Fruit fly (Drosophila melanogaster) whole organism, embryonic: Measurements from ENCODE around the gene CG6414.
A peak's percentile ranks its signal among the peaks of the same experiment; 100 is the strongest.

Experiments
- Blimp-1 ChIP-seq: fragments of 200-800 bp; sonication (Bioruptor generic); optimal IDR thresholded peaks from 3 replicates; lab custom pipeline; 2018; ENCODE audit warnings: missing biosample characterization, missing genetic modification characterization, mild to moderate bottlenecking, moderate library complexity, missing genetic modification reagents
- CG10267 ChIP-seq: fragments of 200-800 bp; sonication (Bioruptor generic); optimal IDR thresholded peaks from 2 replicates; lab custom pipeline; 2018; ENCODE audit warnings: missing biosample characterization, mild to moderate bottlenecking, missing genetic modification characterization, moderate library complexity
- CG10274 ChIP-seq: fragments of 200-800 bp; sonication (Bioruptor generic); optimal IDR thresholded peaks from 3 replicates; lab custom pipeline; 2017; ENCODE audit warnings: missing biosample characterization, mild to moderate bottlenecking, missing genetic modification characterization
- CG10431 ChIP-seq: fragments of 200-800 bp; sonication (Bioruptor generic); optimal IDR thresholded peaks from 3 replicates; lab custom pipeline; 2018; ENCODE audit warnings: missing biosample characterization, mild to moderate bottlenecking, missing genetic modification characterization
- CG10959 ChIP-seq: fragments of 200-800 bp; sonication (Bioruptor generic); IDR thresholded peaks from 2 replicates; pipeline ENCODE4 v1.3.6; 2022; ENCODE audit warnings: missing biosample characterization, missing genetic modification characterization
- CG11093 ChIP-seq: fragments of 200-800 bp; sonication (Bioruptor generic); IDR thresholded peaks from 3 replicates; pipeline ENCODE4 v1.3.6; 2022; ENCODE audit warnings: missing biosample characterization, missing genetic modification characterization
- CG12155 ChIP-seq: fragments of 200-800 bp; sonication (Bioruptor generic); optimal IDR thresholded peaks from 3 replicates; lab custom pipeline; 2016; ENCODE audit warnings: missing biosample characterization, missing genetic modification characterization
- CG12659 ChIP-seq: fragments of 200-800 bp; sonication (Bioruptor generic); optimal IDR thresholded peaks from 3 replicates; lab custom pipeline; 2017; ENCODE audit warnings: mild to moderate bottlenecking, missing biosample characterization, missing genetic modification reagents, missing genetic modification characterization
- CG13894 ChIP-seq: fragments of 200-800 bp; sonication (Bioruptor generic); optimal IDR thresholded peaks from 3 replicates; lab custom pipeline; 2018; ENCODE audit warnings: missing biosample characterization, mild to moderate bottlenecking, missing genetic modification characterization, moderate library complexity
- CG1603 ChIP-seq: fragments of 200-800 bp; sonication (Bioruptor generic); optimal IDR thresholded peaks from 2 replicates; lab custom pipeline; 2019; ENCODE audit warnings: missing biosample characterization, mild to moderate bottlenecking, missing genetic modification characterization, moderate library complexity
- CG16779 ChIP-seq: fragments of 200-800 bp; sonication (Bioruptor generic); IDR thresholded peaks from 2 replicates; pipeline ENCODE4 v1.3.6; 2022; ENCODE audit warnings: missing biosample characterization, missing genetic modification characterization
- CG31441 ChIP-seq: fragments of 200-800 bp; sonication (Bioruptor generic); IDR thresholded peaks from 2 replicates; pipeline ENCODE4 v1.3.6; 2022; ENCODE audit warnings: missing biosample characterization, missing genetic modification characterization
- CG3726 ChIP-seq: fragments of 200-800 bp; sonication (Bioruptor generic); IDR thresholded peaks from 3 replicates; pipeline ENCODE4, ENCODE4 v1.3.6; 2022; ENCODE audit warnings: missing biosample characterization, missing genetic modification characterization
- CG42726 ChIP-seq: fragments of 200-800 bp; sonication (Bioruptor generic); IDR thresholded peaks from 2 replicates; pipeline ENCODE4 v1.3.6; 2022; ENCODE audit warnings: missing biosample characterization, missing genetic modification characterization; ENCODE audit not compliant: partially characterized antibody
- CG4328 ChIP-seq: fragments of 200-800 bp; sonication (Bioruptor generic); optimal IDR thresholded peaks from 3 replicates; lab custom pipeline; 2017; ENCODE audit warnings: missing biosample characterization, missing genetic modification reagents, missing genetic modification characterization
- CG4707 ChIP-seq: fragments of 200-800 bp; sonication (Bioruptor generic); optimal IDR thresholded peaks from 2 replicates; lab custom pipeline; 2018; ENCODE audit warnings: missing biosample characterization, mild to moderate bottlenecking, missing genetic modification characterization, moderate library complexity
- CG4730 ChIP-seq: fragments of 200-800 bp; sonication (Bioruptor generic); IDR thresholded peaks from 2 replicates; pipeline ENCODE4 v1.3.6; 2022; ENCODE audit warnings: missing biosample characterization, missing genetic modification characterization
- CG5180 ChIP-seq: fragments of 200-800 bp; sonication (Bioruptor generic); optimal IDR thresholded peaks from 3 replicates; lab custom pipeline; 2017; ENCODE audit warnings: missing biosample characterization, missing genetic modification characterization, mild to moderate bottlenecking, moderate library complexity, missing genetic modification reagents
- CG6175 ChIP-seq: fragments of 200-800 bp; sonication (Bioruptor generic); IDR thresholded peaks from 3 replicates; pipeline ENCODE4 v1.3.6; 2022; ENCODE audit warnings: missing biosample characterization, missing genetic modification characterization
- CG6854 ChIP-seq: fragments of 200-800 bp; sonication (Bioruptor generic); optimal IDR thresholded peaks from 3 replicates; lab custom pipeline; 2017; ENCODE audit warnings: missing biosample characterization, mild to moderate bottlenecking, missing genetic modification characterization
- CG7786 ChIP-seq: fragments of 200-800 bp; sonication (Bioruptor generic); optimal IDR thresholded peaks from 2 replicates; lab custom pipeline; 2016; ENCODE audit warnings: missing biosample characterization, missing genetic modification characterization
- CG8290 ChIP-seq, 3 experiments: fragments of 200-800 bp; sonication (Bioruptor generic); optimal IDR thresholded peaks; 2 replicates each; lab custom pipeline; 2016 to 2019; ENCODE audit warnings: missing biosample characterization in 3 of 3, missing genetic modification characterization in 3 of 3, mild to moderate bottlenecking in 2 of 3, moderate library complexity in 1 of 3
- CG8478 ChIP-seq: fragments of >200 bp; optimal IDR thresholded peaks from 2 replicates; lab custom pipeline; 2018
- Dref ChIP-seq: fragments of 200-800 bp; sonication (Bioruptor generic); IDR thresholded peaks from 2 replicates; pipeline ENCODE4 v1.3.6; 2022; ENCODE audit warnings: missing biosample characterization, missing genetic modification characterization
- Fer3 ChIP-seq: fragments of 200-800 bp; sonication (Bioruptor generic); optimal IDR thresholded peaks from 2 replicates; lab custom pipeline; 2018; ENCODE audit warnings: missing biosample characterization, mild to moderate bottlenecking, missing genetic modification characterization, moderate library complexity
- H2.0 ChIP-seq: fragments of 200-800 bp; sonication (Bioruptor generic); IDR thresholded peaks from 2 replicates; pipeline ENCODE4 v1.3.6; 2022; ENCODE audit warnings: missing biosample characterization, missing genetic modification characterization
- Mad ChIP-seq: fragments of 200-800 bp; sonication (Bioruptor generic); optimal IDR thresholded peaks from 2 replicates; lab custom pipeline; 2016; ENCODE audit warnings: missing biosample characterization, missing genetic modification characterization
- Myb ChIP-seq: fragments of 200-800 bp; sonication (Bioruptor generic); optimal IDR thresholded peaks from 2 replicates; lab custom pipeline; 2016; ENCODE audit warnings: missing biosample characterization, missing genetic modification characterization
- NK7.1 ChIP-seq: fragments of 200-800 bp; sonication (Bioruptor generic); optimal IDR thresholded peaks from 3 replicates; lab custom pipeline; 2016; ENCODE audit warnings: missing biosample characterization, missing genetic modification characterization
- PHDP ChIP-seq: fragments of 200-800 bp; sonication (Bioruptor generic); optimal IDR thresholded peaks from 3 replicates; lab custom pipeline; 2018; ENCODE audit warnings: missing biosample characterization, mild to moderate bottlenecking, missing genetic modification characterization, moderate library complexity
- Spps ChIP-seq: fragments of 200-800 bp; sonication (Bioruptor generic); optimal IDR thresholded peaks from 2 replicates; lab custom pipeline; 2018; ENCODE audit warnings: missing biosample characterization, mild to moderate bottlenecking, missing genetic modification characterization
- Ssrp ChIP-seq: fragments of 200-800 bp; sonication (Bioruptor generic); optimal IDR thresholded peaks from 2 replicates; lab custom pipeline; 2018; ENCODE audit warnings: missing biosample characterization, mild to moderate bottlenecking, missing genetic modification characterization, moderate library complexity
- bbx ChIP-seq: fragments of 200-800 bp; sonication (Bioruptor generic); IDR thresholded peaks from 2 replicates; pipeline ENCODE4 v1.3.6; 2022; ENCODE audit warnings: missing biosample characterization, missing genetic modification characterization; ENCODE audit not compliant: partially characterized antibody
- emc ChIP-seq: fragments of 200-800 bp; sonication (Bioruptor generic); optimal IDR thresholded peaks from 2 replicates; lab custom pipeline; 2016; ENCODE audit warnings: missing biosample characterization, missing genetic modification characterization
- en ChIP-seq: fragments of 200-800 bp; sonication (Bioruptor generic); optimal IDR thresholded peaks from 2 replicates; lab custom pipeline; 2016; ENCODE audit warnings: missing biosample characterization, missing genetic modification characterization
- ewg ChIP-seq: fragments of 200-800 bp; sonication (Bioruptor generic); optimal IDR thresholded peaks from 3 replicates; lab custom pipeline; 2017; ENCODE audit warnings: mild to moderate bottlenecking, missing biosample characterization, missing genetic modification reagents, missing genetic modification characterization
- grn ChIP-seq: fragments of 200-800 bp; sonication (Bioruptor generic); optimal IDR thresholded peaks from 3 replicates; lab custom pipeline; 2017; ENCODE audit warnings: missing biosample characterization, missing genetic modification characterization
- gsb-n ChIP-seq: fragments of 200-800 bp; sonication (Bioruptor generic); optimal IDR thresholded peaks from 3 replicates; lab custom pipeline; 2018; ENCODE audit warnings: missing biosample characterization, mild to moderate bottlenecking, missing genetic modification characterization
- maf-S ChIP-seq: fragments of 200-800 bp; sonication (Bioruptor generic); optimal IDR thresholded peaks from 2 replicates; lab custom pipeline; 2016; ENCODE audit warnings: missing biosample characterization, missing genetic modification characterization
- nerfin-2 ChIP-seq: fragments of 200-800 bp; sonication (Bioruptor generic); IDR thresholded peaks from 2 replicates; pipeline ENCODE4 v1.3.6; 2022; ENCODE audit warnings: missing biosample characterization, missing genetic modification characterization; ENCODE audit not compliant: partially characterized antibody
- pfk ChIP-seq: fragments of 200-800 bp; sonication (Bioruptor generic); optimal IDR thresholded peaks from 2 replicates; lab custom pipeline; 2018; ENCODE audit warnings: missing biosample characterization, mild to moderate bottlenecking, missing genetic modification characterization, moderate library complexity
- phol ChIP-seq: fragments of 200-800 bp; sonication (Bioruptor generic); optimal IDR thresholded peaks from 3 replicates; lab custom pipeline; 2018; ENCODE audit warnings: missing biosample characterization, mild to moderate bottlenecking, missing genetic modification characterization, moderate library complexity
- pnt ChIP-seq: fragments of 200-800 bp; sonication (Bioruptor generic); optimal IDR thresholded peaks from 3 replicates; lab custom pipeline; 2016; ENCODE audit warnings: missing biosample characterization, missing genetic modification characterization
- rib ChIP-seq: fragments of 200-800 bp; sonication (Bioruptor generic); IDR thresholded peaks from 2 replicates; pipeline ENCODE4 v1.3.6; 2022; ENCODE audit warnings: missing biosample characterization, missing genetic modification characterization
- sens ChIP-seq: fragments of 200-800 bp; sonication (Bioruptor generic); peaks from one replicate; lab custom pipeline; 2016; ENCODE audit warnings: missing biosample characterization, missing genetic modification characterization
- sisA ChIP-seq: fragments of 200-800 bp; sonication (Bioruptor generic); IDR thresholded peaks from 2 replicates; pipeline ENCODE4 v1.3.6; 2022; ENCODE audit warnings: missing biosample characterization, missing genetic modification characterization
- slou ChIP-seq: fragments of 200-800 bp; sonication (Bioruptor generic); optimal IDR thresholded peaks from 3 replicates; lab custom pipeline; 2016; ENCODE audit warnings: missing biosample characterization, missing genetic modification characterization
- sr ChIP-seq: fragments of 200-800 bp; sonication (Bioruptor generic); IDR thresholded peaks from 3 replicates; pipeline ENCODE4 v1.3.6; 2022; ENCODE audit warnings: missing biosample characterization, missing genetic modification characterization
- ssp ChIP-seq: fragments of 200-800 bp; sonication (Bioruptor generic); IDR thresholded peaks from 2 replicates; pipeline ENCODE4 v1.3.6; 2022; ENCODE audit warnings: missing biosample characterization, missing genetic modification characterization
- tap ChIP-seq: fragments of 200-800 bp; optimal IDR thresholded peaks from 3 replicates; lab custom pipeline; 2019; ENCODE audit warnings: missing biosample characterization, mild to moderate bottlenecking, missing genetic modification characterization, moderate library complexity
- z ChIP-seq: fragments of 200-800 bp; sonication (Bioruptor generic); IDR thresholded peaks from 3 replicates; pipeline ENCODE4 v1.3.6; 2022; ENCODE audit warnings: missing biosample characterization, missing genetic modification characterization

The CG6414 gene

DNA sequence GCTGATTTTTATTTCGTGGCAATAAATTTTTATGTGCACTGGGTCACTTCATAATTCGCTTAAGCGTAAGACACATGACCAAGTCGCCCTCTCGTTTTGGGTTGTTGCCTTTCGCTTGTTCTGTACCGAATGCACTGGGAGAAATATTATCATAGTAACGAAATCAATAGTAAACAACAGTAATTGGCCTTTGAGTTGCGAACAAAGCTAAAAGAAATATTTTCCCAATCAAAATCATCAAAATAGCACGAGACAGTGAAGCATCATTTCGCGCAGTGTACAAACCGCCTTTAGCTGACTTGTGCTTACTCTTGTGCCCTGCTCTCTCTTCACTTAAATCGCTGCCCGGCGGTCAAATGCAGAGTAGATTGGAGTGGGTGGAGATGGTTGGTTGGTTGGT lies 39.7 kb upstream of the CG6414 start (continued):
- TF ChIP-seq CG6175 (GFP tag; lab: Robert Waterston, UW), result no peak
- TF ChIP-seq phol (tag; lab: Kevin White, UChicago), result peak; percentile 52
- TF ChIP-seq grn, result no peak
- peak; percentile 63 for TF ChIP-seq pnt (GFP tag; lab: Kevin White, UChicago)
- TF ChIP-seq emc (GFP tag; lab: Kevin White, UChicago), result no peak
- TF ChIP-seq CG12659, result peak; percentile 25
- peak; percentile 46 for TF ChIP-seq Blimp-1 (GFP tag; lab: Kevin White, UChicago)
- TF ChIP-seq CG10267 (tag; lab: Kevin White, UChicago), result peak; percentile 38
- no peak for TF ChIP-seq maf-S (GFP tag; lab: Kevin White, UChicago)
- peak; percentile 31 for TF ChIP-seq Fer3 (tag; lab: Kevin White, UChicago)
- TF ChIP-seq CG4730 (GFP tag; lab: Robert Waterston, UW), result no peak
- peak; percentile 42 for TF ChIP-seq tap (tag; lab: Kevin White, UChicago)
- TF ChIP-seq Ssrp, result peak; percentile 52
- TF ChIP-seq sisA (GFP tag; lab: Robert Waterston, UW), result peak; percentile 63
- no peak for TF ChIP-seq nerfin-2 (GFP tag; lab: Robert Waterston, UW)
- no peak for TF ChIP-seq Dref (GFP tag; lab: Robert Waterston, UW)
- TF ChIP-seq gsb-n, result peak; percentile 20
- TF ChIP-seq pfk, result no peak
- peak; percentile 81 for TF ChIP-seq CG1603 (tag; lab: Kevin White, UChicago)
- TF ChIP-seq Myb (GFP tag; lab: Kevin White, UChicago), result peak; percentile 3
- TF ChIP-seq CG11093 (GFP tag; lab: Robert Waterston, UW), result 0 out of 3 replicates have a peak, but pooled peaks have one; percentile 29
- TF ChIP-seq Spps (tag; lab: Kevin White, UChicago), result no peak
- TF ChIP-seq CG7786 (GFP tag; lab: Kevin White, UChicago), result peak; percentile 33
- no peak for TF ChIP-seq CG13894 (tag; lab: Kevin White, UChicago)
- no peak for TF ChIP-seq CG10274 (GFP tag; lab: Kevin White, UChicago)
- no peak for TF ChIP-seq CG16779
- no peak for TF ChIP-seq z (GFP tag; lab: Robert Waterston, UW)
- TF ChIP-seq PHDP, result peak; percentile 39
- no peak for TF ChIP-seq CG8290 (GFP tag; optimal IDR thresholded peaks at IDR 0.05; lab: Kevin White, UChicago)
- TF ChIP-seq CG8290 (tag; optimal IDR thresholded peaks at IDR 0.05; lab: Kevin White, UChicago), result peak in 1 of 2 experiments; percentile 84
- TF ChIP-seq CG12155 (GFP tag; lab: Kevin White, UChicago), result peak; percentile 14
- TF ChIP-seq rib (GFP tag; lab: Robert Waterston, UW), result no peak
- TF ChIP-seq ssp (GFP tag; lab: Robert Waterston, UW), result 0 out of 2 replicates have a peak, but pooled peaks have one; percentile 24
- no peak for TF ChIP-seq CG5180 (GFP tag; lab: Kevin White, UChicago)
- TF ChIP-seq Mad (GFP tag; lab: Kevin White, UChicago), result no peak
- TF ChIP-seq NK7.1, result no peak
- TF ChIP-seq CG4328 (GFP tag; lab: Kevin White, UChicago), result no peak
- 0 out of 2 replicates have a peak, but pooled peaks have one; percentile 45 for TF ChIP-seq CG10959 (GFP tag; lab: Robert Waterston, UW)
- TF ChIP-seq CG10431 (GFP tag; lab: Kevin White, UChicago), result no peak
- no peak for TF ChIP-seq slou (GFP tag; lab: Kevin White, UChicago)
- TF ChIP-seq H2.0, result peak; percentile 42; the same call in 1 of the 2 replicates
- peak; percentile 87 for TF ChIP-seq sens
- TF ChIP-seq ewg (GFP tag; lab: Kevin White, UChicago), result no peak
- TF ChIP-seq sr (GFP tag; lab: Robert Waterston, UW), result no peak
- TF ChIP-seq CG31441 (GFP tag; lab: Robert Waterston, UW), result peak; percentile 30; the same call in 1 of the 2 replicates
- TF ChIP-seq CG8478 (lab: Kevin White, UChicago), result no peak
- no peak for TF ChIP-seq CG42726 (GFP tag; lab: Robert Waterston, UW)
- no peak for TF ChIP-seq CG4707 (GFP tag; lab: Kevin White, UChicago)
- TF ChIP-seq CG6854 (GFP tag; lab: Kevin White, UChicago), result no peak
- TF ChIP-seq en (GFP tag; lab: Kevin White, UChicago), result no peak
- no peak for TF ChIP-seq CG3726 (GFP tag; lab: Robert Waterston, UW)
- no peak for TF ChIP-seq bbx (GFP tag; lab: Robert Waterston, UW)
